Worm (Caenorhabditis elegans): ENCODE data around the gene ifa-4.

The ifa-4 gene

DNA sequence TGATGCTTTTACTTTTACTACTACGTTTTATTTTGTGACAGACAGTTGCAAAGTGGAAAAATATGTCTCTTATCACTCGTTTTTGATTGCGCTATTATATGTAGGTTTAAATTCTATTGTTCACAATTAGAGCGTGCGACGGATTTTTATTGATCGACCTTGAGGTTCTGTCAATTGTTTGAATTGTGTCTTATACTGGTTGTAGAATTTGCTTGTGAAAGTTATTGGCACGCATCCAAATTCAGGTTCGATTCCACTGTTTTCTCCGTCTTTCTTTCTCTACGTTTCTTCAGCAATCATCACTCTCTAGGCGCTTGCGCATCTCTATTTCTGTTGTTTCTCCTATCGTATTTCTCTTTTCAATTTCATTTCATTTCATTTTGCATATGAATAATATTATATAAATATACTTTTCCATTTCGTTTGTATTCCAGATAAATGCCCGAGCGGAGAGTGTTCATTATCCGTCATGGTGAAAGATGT, 22.1 kb downstream of the ifa-4 start, which contains the start of gene T07F12.1:
T07F12.1 (plus strand) TSS at position 433 of the 483 bp plus-strand sequence.
- peak in 1 of 2 experiments; percentile 12 for TF ChIP-seq lsy-2 (tag; optimal IDR thresholded peaks at IDR 0.05)
- peak; percentile 24 for TF ChIP-seq fos-1 (tag; optimal IDR thresholded peaks at IDR 0.05)
- TF ChIP-seq sma-9 (GFP tag; optimal IDR thresholded peaks at IDR 0.05): peak; percentile 19
- no peak for TF ChIP-seq sma-9 (tag; optimal IDR thresholded peaks at IDR 0.05)
- TF ChIP-seq nhr-6 (tag; optimal IDR thresholded peaks at IDR 0.05): no peak
- TF ChIP-seq nhr-237 (tag; optimal IDR thresholded peaks at IDR 0.05): no peak
- peak; percentile 58 for TF ChIP-seq nhr-25 (tag; optimal IDR thresholded peaks at IDR 0.05)
- no peak for TF ChIP-seq ceh-82 (tag; optimal IDR thresholded peaks at IDR 0.05)
- TF ChIP-seq dmd-4 (tag; optimal IDR thresholded peaks at IDR 0.05): no peak
- no peak for TF ChIP-seq F13H6.1 (tag; optimal IDR thresholded peaks at IDR 0.05)
- TF ChIP-seq sma-3 (GFP tag; optimal IDR thresholded peaks at IDR 0.05): peak; percentile 38
- no peak for TF ChIP-seq C34F6.9 (tag; optimal IDR thresholded peaks at IDR 0.05)
- TF ChIP-seq alr-1 (tag; optimal IDR thresholded peaks at IDR 0.05): no peak
- TF ChIP-seq sem-4 (tag; optimal IDR thresholded peaks at IDR 0.05): no peak
- TF ChIP-seq blmp-1 (tag; optimal IDR thresholded peaks at IDR 0.05; ENCODE audit: insufficient read depth): peak; percentile 72
- TF ChIP-seq gmeb-1 (tag; optimal IDR thresholded peaks at IDR 0.05): peak; percentile 32

- TF ChIP-seq unc-55 (GFP tag; optimal IDR thresholded peaks at IDR 0.05) (peak; percentile 30), gmeb-1 (tag; optimal IDR thresholded peaks at IDR 0.05) (peak; percentile 10), egl-27 (tag; optimal IDR thresholded peaks at IDR 0.05) (no peak), R02D3.7 (tag; optimal IDR thresholded peaks at IDR 0.05) (no peak), elt-3 (tag; optimal IDR thresholded peaks at IDR 0.05) (no peak), crh-2 (tag; optimal IDR thresholded peaks at IDR 0.05) (peak; percentile 0), sma-9 (GFP tag; optimal IDR thresholded peaks at IDR 0.05) (peak; percentile 39), sma-9 (tag; optimal IDR thresholded peaks at IDR 0.05) (no peak), nhr-129 (tag; optimal IDR thresholded peaks at IDR 0.05) (peak; percentile 20), ceh-16 (tag; optimal IDR thresholded peaks at IDR 0.05) (peak; percentile 4), zag-1 (tag; optimal IDR thresholded peaks at IDR 0.05) (no peak), blmp-1 (tag; optimal IDR thresholded peaks at IDR 0.05; ENCODE audit: insufficient read depth) (no peak), unc-62 (GFP tag; optimal IDR thresholded peaks at IDR 0.05) (no peak), mdl-1 (tag; optimal IDR thresholded peaks at IDR 0.05) (no peak), lsy-2 (tag; optimal IDR thresholded peaks at IDR 0.05) (peak in 1 of 2 experiments; percentile 38), F13H6.1 (tag; optimal IDR thresholded peaks at IDR 0.05) (peak; percentile 3)
Observed at ce11 chrX:4890159-4890558, 25.6 kb downstream of the ifa-4 start, which contains the start of gene T07F12.2. Gene T07F12.2, plus strand, starts transcription at chrX:4890245.

DNA sequence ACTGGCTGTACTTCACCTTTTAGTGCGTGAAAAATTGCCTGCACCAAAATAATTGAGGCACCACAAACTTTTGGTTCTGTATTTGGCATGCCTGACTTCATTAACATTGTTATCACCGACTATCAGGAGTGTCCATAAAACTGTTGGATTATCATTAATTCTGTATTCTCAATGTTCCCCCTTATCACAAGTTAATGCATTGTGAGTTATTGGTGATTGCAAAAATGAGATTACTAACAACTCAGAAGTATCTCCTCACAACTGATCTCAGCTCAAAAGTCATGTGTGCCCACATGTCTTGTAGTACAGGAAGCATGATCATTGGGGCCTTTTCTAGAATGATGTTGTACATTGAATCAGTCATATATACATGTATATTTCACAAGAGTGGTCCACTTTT, 30.1 kb downstream of the ifa-4 start, which contains the start of gene arrd-23:
arrd-23 (plus strand) TSS at position 301 of the 400 bp plus-strand sequence.
- no peak for TF ChIP-seq elt-1 (tag; optimal IDR thresholded peaks at IDR 0.05)
- TF ChIP-seq ztf-4 (tag; optimal IDR thresholded peaks at IDR 0.05): no peak
- no peak for TF ChIP-seq aly-2 (tag; optimal IDR thresholded peaks at IDR 0.05)
- no peak for TF ChIP-seq nhr-237 (tag; optimal IDR thresholded peaks at IDR 0.05)
- no peak for TF ChIP-seq mab-5 (tag; optimal IDR thresholded peaks at IDR 0.05)

ce11 chrX:4881310-4881709, 34.5 kb downstream of the ifa-4 start:
- TF ChIP-seq aly-2 (tag; optimal IDR thresholded peaks at IDR 0.05): no peak
- TF ChIP-seq unc-62 (GFP tag; optimal IDR thresholded peaks at IDR 0.05): no peak
- no peak for TF ChIP-seq snpc-4 (tag; optimal IDR thresholded peaks at IDR 0.05)
- TF ChIP-seq mab-5 (tag; optimal IDR thresholded peaks at IDR 0.05): no peak
- TF ChIP-seq sem-4 (tag; optimal IDR thresholded peaks at IDR 0.05): no peak
- no peak for TF ChIP-seq lin-13 (GFP tag; optimal IDR thresholded peaks at IDR 0.05)
- TF ChIP-seq F13H6.1 (tag; optimal IDR thresholded peaks at IDR 0.05): no peak
- TF ChIP-seq nhr-6 (tag; optimal IDR thresholded peaks at IDR 0.05): no peak
- no peak for TF ChIP-seq ama-1 (optimal IDR thresholded peaks at IDR 0.05)
- no peak for TF ChIP-seq dmd-4 (tag; optimal IDR thresholded peaks at IDR 0.05)
- no peak for TF ChIP-seq elt-1 (tag; optimal IDR thresholded peaks at IDR 0.05)
- no peak for TF ChIP-seq nhr-11 (tag; optimal IDR thresholded peaks at IDR 0.05)

DNA sequence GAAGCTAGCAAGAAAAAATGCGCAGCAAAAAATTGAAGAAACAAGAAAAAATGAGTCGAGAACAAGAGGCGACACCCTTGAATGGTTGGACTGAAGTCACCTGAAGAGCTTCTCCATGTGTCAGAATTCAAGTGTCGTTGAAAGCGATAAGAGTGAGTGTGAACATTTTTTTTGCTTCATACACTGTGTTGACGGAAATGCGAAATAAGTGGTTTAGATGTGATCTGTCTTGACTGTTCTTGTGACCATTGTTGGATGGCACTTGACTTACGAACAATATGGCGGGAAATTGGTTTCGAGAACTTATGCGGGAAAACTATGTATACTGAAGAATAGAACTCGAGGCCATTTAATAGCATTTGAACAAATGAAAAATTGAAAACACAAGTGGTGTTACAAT, 35.8 kb downstream of the ifa-4 start:
- TF ChIP-seq lin-13 (GFP tag; optimal IDR thresholded peaks at IDR 0.05): no peak
- peak; percentile 16 for TF ChIP-seq nhr-25 (tag; optimal IDR thresholded peaks at IDR 0.05)
